Worm (Caenorhabditis elegans) whole organism, early embryonic: ENCODE measurements around the gene fbxc-55.

Experiments
- ama-1 ChIP-seq: fragments of 150-350 bp; optimal IDR thresholded peaks from 2 replicates; lab custom pipeline; 2014
- ceh-13 ChIP-seq: fragments of 200-800 bp; sonication (Bioruptor generic); optimal IDR thresholded peaks from 2 replicates; lab custom pipeline; 2018; ENCODE audit warnings: mild to moderate bottlenecking, missing genetic modification characterization, missing compliant biosample characterization
- ceh-36 ChIP-seq: sonication (generic microtip); optimal IDR thresholded peaks from 2 replicates; lab custom pipeline; 2016; ENCODE audit warnings: missing genetic modification characterization, inconsistent platforms, missing compliant biosample characterization
- ets-7 ChIP-seq: sonication (generic microtip); optimal IDR thresholded peaks from 2 replicates; lab custom pipeline; 2016; ENCODE audit warnings: missing genotype, missing genetic modification characterization, missing compliant biosample characterization
- flt-1 ChIP-seq: fragments of 200-800 bp; sonication (Bioruptor generic); IDR thresholded peaks from 2 replicates; pipeline ENCODE4 v1.3.6; 2022; ENCODE audit warnings: missing genetic modification characterization, missing compliant biosample characterization
- hmbx-1 ChIP-seq: sonication (generic microtip); optimal IDR thresholded peaks from 2 replicates; lab custom pipeline; 2016; ENCODE audit warnings: mild to moderate bottlenecking, missing genetic modification characterization, missing compliant biosample characterization
- hnd-1 ChIP-seq: sonication (generic microtip); optimal IDR thresholded peaks from 2 replicates; lab custom pipeline; 2016; ENCODE audit warnings: missing genetic modification characterization, missing compliant biosample characterization
- pes-1 ChIP-seq: fragments of 200-800 bp; sonication (Bioruptor generic); IDR thresholded peaks from 2 replicates; pipeline ENCODE4 v1.3.6; 2022; ENCODE audit warnings: missing genetic modification reagents, missing genetic modification characterization, missing compliant biosample characterization
- scrt-1 ChIP-seq: fragments of 200-800 bp; sonication (Bioruptor generic); IDR thresholded peaks from 2 replicates; pipeline ENCODE4 v1.3.6; 2022; ENCODE audit warnings: missing genetic modification characterization, missing compliant biosample characterization
- tbx-11 ChIP-seq: fragments of 200-800 bp; sonication (Bioruptor generic); IDR thresholded peaks from 2 replicates; pipeline ENCODE4 v1.3.6; 2022; ENCODE audit warnings: missing genetic modification characterization, missing compliant biosample characterization
- tra-4 ChIP-seq: sonication (generic microtip); optimal IDR thresholded peaks from 2 replicates; lab custom pipeline; 2017; ENCODE audit warnings: missing genetic modification characterization, missing compliant biosample characterization

DNA sequence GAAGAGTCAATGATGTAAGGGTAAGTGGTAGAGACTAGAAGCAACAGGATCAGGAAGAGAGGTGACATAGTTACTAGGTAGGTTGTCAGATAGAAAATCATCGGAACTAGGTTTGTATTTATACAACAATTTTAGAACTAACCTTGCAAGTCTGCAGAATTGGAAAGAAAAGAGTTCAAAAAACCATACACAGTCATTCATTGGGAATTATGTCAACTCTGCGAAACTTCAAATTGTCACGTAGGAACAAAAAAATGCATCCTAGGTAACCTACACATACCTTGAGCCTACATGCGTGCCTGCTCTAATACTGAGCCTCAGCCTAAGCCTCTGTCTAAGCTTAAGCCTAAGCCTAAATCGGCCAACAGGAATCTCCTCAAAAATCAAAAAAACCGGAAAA is 43.6 kb downstream of the fbxc-55 start, which contains the start of gene ins-19:
- TF ChIP-seq ama-1 (lab: Kevin White, UChicago) (no peak), tra-4 (no peak), hmbx-1 (tag; lab: Kevin White, UChicago) (no peak), scrt-1 (no peak), ceh-13 (no peak), pes-1 (no peak), hnd-1 (tag; lab: Kevin White, UChicago) (no peak), ets-7 (tag; lab: Kevin White, UChicago) (no peak), tbx-11 (GFP tag; lab: Robert Waterston, UW) (no peak), ceh-36 (no peak), flt-1 (no peak)
